Worm (Caenorhabditis elegans): ENCODE results near the gene F15H10.10.

- TF ChIP-seq nhr-76 (tag; optimal IDR thresholded peaks at IDR 0.05) = no peak
- no peak for TF ChIP-seq pqm-1 (tag; optimal IDR thresholded peaks at IDR 0.05)
- TF ChIP-seq lin-14 (GFP tag; optimal IDR thresholded peaks at IDR 0.05) = no peak
- no peak for TF ChIP-seq efl-1 (optimal IDR thresholded peaks at IDR 0.05)
- TF ChIP-seq efl-1 (GFP tag; optimal IDR thresholded peaks at IDR 0.05 in 1 of 2) = no peak
- TF ChIP-seq ztf-11 (tag; optimal IDR thresholded peaks at IDR 0.05) = no peak
- TF ChIP-seq lsy-2 (tag; optimal IDR thresholded peaks at IDR 0.05) = no peak
- TF ChIP-seq nhr-11 (tag; optimal IDR thresholded peaks at IDR 0.05) = no peak
- TF ChIP-seq mep-1 (tag; optimal IDR thresholded peaks at IDR 0.05) = no peak
- TF ChIP-seq aha-1 (tag; optimal IDR thresholded peaks at IDR 0.05) = no peak
- no peak for TF ChIP-seq zag-1 (tag; optimal IDR thresholded peaks at IDR 0.05)
- TF ChIP-seq skn-1 (tag; optimal IDR thresholded peaks at IDR 0.05) = no peak
- TF ChIP-seq ama-1 (optimal IDR thresholded peaks at IDR 0.05) = no peak
- TF ChIP-seq fos-1 (tag; optimal IDR thresholded peaks at IDR 0.05) = no peak
- TF ChIP-seq egl-27 (tag; optimal IDR thresholded peaks at IDR 0.05) = no peak
Observed at ce11 chrV:10414610-10415009, 2.2 kb downstream of the F15H10.10 start, which contains the start of gene F15H10.9.
